Worm (Caenorhabditis elegans) whole organism, L4 larva: ENCODE results near the gene mca-2.

Source experiments
- D1046.2 ChIP-seq: fragments of 200-800 bp; sonication (Bioruptor generic); IDR thresholded peaks from 2 replicates; pipeline ENCODE4 v1.3.6; 2022; ENCODE audit warnings: missing genetic modification characterization, missing compliant biosample characterization
- R02D3.7 ChIP-seq: fragments of 150-350 bp; sonication (generic microtip); optimal IDR thresholded peaks from 3 replicates; lab custom pipeline; 2014; ENCODE audit warnings: missing biosample characterization, missing genetic modification characterization
- T20F7.1 ChIP-seq: fragments of 200-800 bp; sonication (Bioruptor generic); optimal IDR thresholded peaks from 2 replicates; lab custom pipeline; 2018; ENCODE audit warnings: mild to moderate bottlenecking, missing genetic modification characterization, missing compliant biosample characterization
- T26A8.4 ChIP-seq: fragments of 200-800 bp; sonication (Bioruptor generic); IDR thresholded peaks from 2 replicates; pipeline ENCODE4 v1.3.6; 2022; ENCODE audit warnings: missing genetic modification characterization, missing compliant biosample characterization
- ZK337.2 ChIP-seq: fragments of 200-800 bp; sonication (Bioruptor generic); IDR thresholded peaks from 2 replicates; pipeline ENCODE4 v1.3.6; 2022; ENCODE audit warnings: missing genetic modification reagents, missing genetic modification characterization, missing compliant biosample characterization
- arid-1 ChIP-seq: fragments of 200-800 bp; sonication (Bioruptor generic); conservative IDR thresholded peaks from 2 replicates; pipeline ENCODE4 v1.3.6; 2022; ENCODE audit warnings: missing genetic modification reagents, missing genetic modification characterization, missing compliant biosample characterization
- ceh-28 ChIP-seq: fragments of 150-350 bp; optimal IDR thresholded peaks from 2 replicates; lab custom pipeline; 2014; ENCODE audit warnings: missing biosample characterization, missing genetic modification reagents, missing genetic modification characterization
- ceh-62 ChIP-seq: sonication (generic microtip); optimal IDR thresholded peaks from 2 replicates; lab custom pipeline; 2017; ENCODE audit warnings: missing biosample characterization, missing genetic modification characterization
- ceh-82 ChIP-seq: sonication (generic microtip); optimal IDR thresholded peaks from 2 replicates; lab custom pipeline; 2017; ENCODE audit warnings: missing biosample characterization, missing genetic modification characterization
- dmd-6 ChIP-seq: fragments of 200-800 bp; sonication (Bioruptor generic); IDR thresholded peaks from 2 replicates; pipeline ENCODE4 v1.3.6; 2022; ENCODE audit warnings: missing genetic modification reagents, missing genetic modification characterization, missing compliant biosample characterization
- egl-27 ChIP-seq: sonication (generic microtip); optimal IDR thresholded peaks from 3 replicates; lab custom pipeline; 2017; ENCODE audit warnings: missing biosample characterization, missing genetic modification reagents, missing genetic modification characterization
- fkh-10 ChIP-seq: fragments of 150-350 bp; optimal IDR thresholded peaks from 2 replicates; lab custom pipeline; 2014; ENCODE audit warnings: missing biosample characterization, missing genetic modification reagents, missing genetic modification characterization
- gei-8 ChIP-seq: fragments of 200-800 bp; sonication (Bioruptor generic); optimal IDR thresholded peaks from 2 replicates; lab custom pipeline; 2018; ENCODE audit warnings: mild to moderate bottlenecking, missing genetic modification characterization, missing compliant biosample characterization
- jun-1 ChIP-seq: fragments of 150-350 bp; optimal IDR thresholded peaks from 2 replicates; lab custom pipeline; 2014; ENCODE audit warnings: missing biosample characterization, missing genetic modification reagents, missing genetic modification characterization
- lin-1 ChIP-seq: fragments of 200-800 bp; sonication (Bioruptor generic); IDR thresholded peaks from 2 replicates; pipeline ENCODE4 v1.3.6; 2022; ENCODE audit warnings: missing genetic modification reagents, missing genetic modification characterization, missing compliant biosample characterization
- lir-3 ChIP-seq: sonication (generic microtip); optimal IDR thresholded peaks from 2 replicates; lab custom pipeline; 2016; ENCODE audit warnings: mild to moderate bottlenecking, missing genetic modification characterization, missing compliant biosample characterization
- madf-5 ChIP-seq, 2 experiments: fragments of 200-800 bp; sonication (Bioruptor generic); IDR thresholded peaks; 2 replicates each; pipeline ENCODE4 v1.3.6; 2022; ENCODE audit warnings: missing compliant biosample characterization in 2 of 2, missing genetic modification characterization in 2 of 2
- mdl-1 ChIP-seq, 2 experiments: fragments of 150-350 bp in 1 of 2; sonication (generic microtip) in 1 of 2; optimal IDR thresholded peaks; 2 replicates each; lab custom pipeline; 2014 to 2017; ENCODE audit warnings: missing biosample characterization in 2 of 2, missing genetic modification characterization in 2 of 2
- mxl-2 ChIP-seq: fragments of 200-800 bp; sonication (Bioruptor generic); conservative IDR thresholded peaks from 2 replicates; pipeline ENCODE4 v1.3.6; 2022; ENCODE audit warnings: missing genetic modification reagents, missing genetic modification characterization, missing compliant biosample characterization
- nhr-102 ChIP-seq: sonication (generic microtip); optimal IDR thresholded peaks from 2 replicates; lab custom pipeline; 2016; ENCODE audit warnings: mild to moderate bottlenecking, missing genetic modification characterization, moderate library complexity, missing compliant biosample characterization
- nhr-11 ChIP-seq: fragments of 150-350 bp; optimal IDR thresholded peaks from 2 replicates; lab custom pipeline; 2014; ENCODE audit warnings: missing biosample characterization, missing genetic modification characterization
- nhr-111 ChIP-seq: fragments of 200-800 bp; sonication (Bioruptor generic); optimal IDR thresholded peaks from 2 replicates; lab custom pipeline; 2018; ENCODE audit warnings: mild to moderate bottlenecking, missing genetic modification characterization, missing compliant biosample characterization
- nhr-28 ChIP-seq: fragments of 150-350 bp; optimal IDR thresholded peaks from 2 replicates; lab custom pipeline; 2014; ENCODE audit warnings: missing biosample characterization, missing genetic modification characterization
- nhr-41 ChIP-seq: fragments of 200-800 bp; sonication (Bioruptor generic); IDR thresholded peaks from 2 replicates; pipeline ENCODE4 v1.3.6; 2022; ENCODE audit warnings: missing genetic modification reagents, missing genetic modification characterization, missing compliant biosample characterization
- nhr-42 ChIP-seq: fragments of 200-800 bp; sonication (Bioruptor generic); IDR thresholded peaks from 2 replicates; pipeline ENCODE4 v1.3.6; 2022; ENCODE audit warnings: missing genetic modification characterization, missing compliant biosample characterization
- nhr-6 ChIP-seq: fragments of 150-350 bp; optimal IDR thresholded peaks from 2 replicates; lab custom pipeline; 2014; ENCODE audit warnings: missing biosample characterization, missing genetic modification characterization
- pqm-1 ChIP-seq: sonication (generic microtip); optimal IDR thresholded peaks from 2 replicates; lab custom pipeline; 2017; ENCODE audit warnings: missing biosample characterization, missing genetic modification characterization
- sdz-12 ChIP-seq: fragments of 200-800 bp; sonication (Bioruptor generic); optimal IDR thresholded peaks from 2 replicates; lab custom pipeline; 2018; ENCODE audit warnings: mild to moderate bottlenecking, missing genetic modification characterization, missing compliant biosample characterization
- set-16 ChIP-seq: fragments of 200-800 bp; sonication (Bioruptor generic); IDR thresholded peaks from 2 replicates; pipeline ENCODE4 v1.3.6; 2022; ENCODE audit warnings: missing genetic modification reagents, missing genetic modification characterization, missing compliant biosample characterization
- spr-3 ChIP-seq: fragments of 200-800 bp; sonication (Bioruptor generic); optimal IDR thresholded peaks from 2 replicates; lab custom pipeline; 2018; ENCODE audit warnings: mild to moderate bottlenecking, missing genetic modification characterization, missing compliant biosample characterization
- unc-62 ChIP-seq, 3 experiments: fragments of 150-350 bp in 1 of 3; sonication (generic microtip); optimal IDR thresholded peaks in 2 of 3; peaks in 1 of 3; 1 replicate in 1 of 3; 2 replicates in 2 of 3; lab custom pipeline; 2014 to 2017; ENCODE audit warnings: missing biosample characterization in 3 of 3, missing genetic modification characterization in 3 of 3, missing genetic modification reagents in 3 of 3, missing genotype in 1 of 3
- zfp-2 ChIP-seq: sonication (generic microtip); optimal IDR thresholded peaks from 2 replicates; lab custom pipeline; 2016; ENCODE audit warnings: mild to moderate bottlenecking, missing genetic modification characterization, missing compliant biosample characterization
- zfp-3 ChIP-seq: fragments of 200-800 bp; sonication (Bioruptor generic); conservative IDR thresholded peaks from 2 replicates; pipeline ENCODE4 v1.3.6; 2022; ENCODE audit warnings: missing genetic modification reagents, missing genetic modification characterization, missing compliant biosample characterization
- ztf-7 ChIP-seq: fragments of 150-350 bp; optimal IDR thresholded peaks from 2 replicates; lab custom pipeline; 2014; ENCODE audit warnings: missing biosample characterization, missing genetic modification characterization

Gene mca-2

DNA sequence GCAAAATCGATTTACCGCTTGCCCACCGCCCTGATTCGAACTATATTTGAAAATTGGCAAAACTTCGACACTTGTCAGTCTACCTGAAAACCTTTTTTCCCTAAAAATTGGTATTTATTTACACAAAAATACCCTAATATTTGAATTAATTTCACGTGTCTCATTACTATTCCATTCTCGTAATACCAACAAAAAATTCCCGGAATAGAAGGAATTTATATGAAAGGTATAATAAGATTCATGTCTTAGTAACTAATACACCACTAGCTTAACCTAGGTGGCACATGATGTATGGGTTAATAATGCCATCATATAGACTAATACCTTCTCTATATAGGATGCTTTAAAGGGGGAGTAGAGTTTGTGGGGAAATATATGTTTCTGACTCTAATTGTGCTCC lies 33.4 kb downstream of the mca-2 start:
- no peak for TF ChIP-seq dmd-6
- TF ChIP-seq lin-1 (GFP tag; lab: Robert Waterston, UW): no peak

DNA sequence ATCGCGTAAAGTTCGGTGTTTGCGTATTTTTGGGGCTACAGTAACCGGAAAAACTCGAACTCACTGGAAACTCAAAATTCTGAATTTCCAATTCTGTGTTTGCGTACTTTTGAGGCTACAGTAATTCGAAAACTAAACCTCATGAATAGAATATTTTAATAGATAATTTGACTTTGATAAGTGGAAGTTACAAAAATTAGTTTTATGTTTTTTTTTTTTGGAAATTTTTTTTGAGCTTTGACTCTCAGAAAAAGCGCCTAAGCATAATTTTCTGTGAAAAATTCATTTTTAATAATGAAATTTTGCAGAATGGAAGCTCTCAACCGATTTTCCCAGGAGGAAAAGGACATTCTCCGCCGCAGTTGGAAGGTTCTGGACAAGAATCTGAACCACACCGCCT lies 38.7 kb downstream of the mca-2 start, which contains the start of gene glb-7:
Gene glb-7, plus strand, starts transcription at position 301 of the 400 bp plus-strand sequence.
- TF ChIP-seq sdz-12 (GFP tag; lab: Kevin White, UChicago) (no peak), ceh-28 (no peak), nhr-41 (GFP tag; lab: Robert Waterston, UW) (no peak), nhr-102 (tag; lab: Kevin White, UChicago) (no peak), zfp-2 (tag; lab: Kevin White, UChicago) (no peak), D1046.2 (no peak), nhr-111 (GFP tag; lab: Kevin White, UChicago) (no peak)

DNA sequence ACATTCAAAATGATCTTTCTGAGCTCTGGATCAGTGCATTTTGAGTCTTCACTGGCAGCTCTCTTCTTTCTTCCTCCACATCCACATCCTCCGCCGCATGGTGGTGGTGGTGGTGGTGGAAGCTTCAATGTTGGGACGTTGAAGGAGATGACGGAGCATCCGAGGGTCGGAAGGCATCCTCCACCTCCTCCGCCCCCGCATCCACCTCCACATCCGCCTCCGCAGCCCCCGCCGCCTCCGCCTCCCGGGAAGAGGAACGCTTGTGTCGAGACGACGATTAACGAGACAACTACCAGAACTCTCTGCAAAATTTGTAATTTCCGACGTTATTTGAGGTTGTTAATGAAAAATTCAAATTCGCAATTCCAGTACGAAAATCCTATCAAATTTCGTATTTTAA lies 43.5 kb downstream of the mca-2 start:
- TF ChIP-seq madf-5 (GFP tag; IDR thresholded peaks at IDR 0.05; lab: Robert Waterston, UW): 0 out of 4 replicates have a peak, but pooled peaks of 1 of the 2 experiments have one; percentile 18
- peak; percentile 96 for TF ChIP-seq set-16 (GFP tag; lab: Robert Waterston, UW)
- TF ChIP-seq jun-1 (tag; lab: Kevin White, UChicago): no peak
- no peak for TF ChIP-seq mdl-1 (tag; optimal IDR thresholded peaks at IDR 0.05; lab: Kevin White, UChicago)
- no peak for TF ChIP-seq ceh-82 (tag; lab: Kevin White, UChicago)
- TF ChIP-seq lin-1 (GFP tag; lab: Robert Waterston, UW): no peak
- TF ChIP-seq T26A8.4 (GFP tag; lab: Robert Waterston, UW): no peak
- TF ChIP-seq ceh-62 (tag; lab: Kevin White, UChicago): no peak

DNA sequence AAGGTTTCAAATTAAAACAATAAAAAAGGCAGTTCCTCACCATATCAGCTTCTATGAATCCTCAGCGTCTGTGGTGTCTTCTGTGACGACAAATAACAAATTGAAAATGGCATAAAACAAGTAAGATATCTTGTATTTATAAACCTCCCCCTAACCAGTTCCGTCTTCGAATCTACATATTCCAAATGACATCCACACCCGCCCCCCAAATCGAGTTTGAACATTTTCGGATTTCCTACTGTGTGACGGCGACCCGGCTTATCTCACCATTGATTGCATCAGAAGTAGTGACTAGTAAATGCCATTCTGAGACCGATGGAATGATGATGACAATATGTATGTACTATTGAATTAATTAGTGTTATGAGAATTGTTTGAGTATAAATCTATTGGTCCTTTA lies 44.9 kb downstream of the mca-2 start, which contains the start of gene grl-20:
Gene grl-20, minus strand, starts transcription at position 101 of the 400 bp plus-strand sequence.
- TF ChIP-seq unc-62 (GFP tag; optimal IDR thresholded peaks at IDR 0.05 in 1 of 2; lab: Kevin White, UChicago) (peak in 1 of 2 experiments; percentile 27), unc-62 (tag; optimal IDR thresholded peaks at IDR 0.05; lab: Kevin White, UChicago) (no peak), ceh-62 (tag; lab: Kevin White, UChicago) (no peak)

DNA sequence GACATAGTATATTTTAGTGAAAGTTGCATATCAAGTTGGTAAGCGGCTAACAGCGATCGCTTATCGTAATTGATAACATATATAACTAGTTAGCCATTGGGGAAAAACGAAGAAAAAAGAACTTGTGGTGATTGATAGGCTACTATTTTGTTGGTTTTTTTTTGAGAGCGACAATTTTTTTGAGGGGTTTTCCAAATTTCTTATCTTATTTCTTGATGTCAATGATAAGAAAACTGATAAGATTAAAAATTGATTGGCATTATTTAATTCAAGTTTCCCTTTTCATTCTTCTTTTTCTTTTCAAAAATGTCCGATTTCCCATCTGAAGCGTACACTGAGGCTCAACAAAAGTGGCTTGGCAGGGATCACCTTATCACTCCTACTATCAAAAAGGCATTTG lies 46.9 kb downstream of the mca-2 start, which contains the start of gene prmt-6:
Gene prmt-6, plus strand, starts transcription at position 252 of the 400 bp plus-strand sequence.
- no peak for TF ChIP-seq ztf-7 (tag; lab: Kevin White, UChicago)
- no peak for TF ChIP-seq gei-8 (GFP tag; lab: Kevin White, UChicago)
- peak; percentile 54 for TF ChIP-seq nhr-28
- no peak for TF ChIP-seq mdl-1 (tag; optimal IDR thresholded peaks at IDR 0.05; lab: Kevin White, UChicago)
- TF ChIP-seq zfp-3 (GFP tag; lab: Robert Waterston, UW): no peak
- no peak for TF ChIP-seq nhr-6 (tag; lab: Kevin White, UChicago)
- no peak for TF ChIP-seq spr-3 (GFP tag; lab: Kevin White, UChicago)
- no peak for TF ChIP-seq jun-1 (tag; lab: Kevin White, UChicago)
- TF ChIP-seq ZK337.2: no peak
- no peak for TF ChIP-seq lir-3 (tag; lab: Kevin White, UChicago)
- TF ChIP-seq unc-62 (GFP tag; optimal IDR thresholded peaks at IDR 0.05 in 1 of 2; lab: Kevin White, UChicago): no peak
- TF ChIP-seq unc-62 (tag; optimal IDR thresholded peaks at IDR 0.05; lab: Kevin White, UChicago): no peak
- no peak for TF ChIP-seq nhr-11 (tag; lab: Kevin White, UChicago)
- TF ChIP-seq pqm-1: peak; percentile 51
- TF ChIP-seq nhr-102 (tag; lab: Kevin White, UChicago): no peak
- TF ChIP-seq fkh-10 (GFP tag; lab: Kevin White, UChicago): no peak
- TF ChIP-seq dmd-6: peak; percentile 54; the same call in 1 of the 2 replicates
- TF ChIP-seq egl-27 (tag; lab: Kevin White, UChicago): no peak
- TF ChIP-seq mxl-2 (GFP tag; lab: Robert Waterston, UW): no peak
- no peak for TF ChIP-seq nhr-42 (GFP tag; lab: Robert Waterston, UW)
- TF ChIP-seq arid-1: no peak
- no peak for TF ChIP-seq R02D3.7 (tag; lab: Kevin White, UChicago)
- no peak for TF ChIP-seq set-16 (GFP tag; lab: Robert Waterston, UW)
- no peak for TF ChIP-seq T20F7.1 (GFP tag; lab: Kevin White, UChicago)
